Worm (Caenorhabditis elegans): ENCODE data around the gene ncx-5.

DNA sequence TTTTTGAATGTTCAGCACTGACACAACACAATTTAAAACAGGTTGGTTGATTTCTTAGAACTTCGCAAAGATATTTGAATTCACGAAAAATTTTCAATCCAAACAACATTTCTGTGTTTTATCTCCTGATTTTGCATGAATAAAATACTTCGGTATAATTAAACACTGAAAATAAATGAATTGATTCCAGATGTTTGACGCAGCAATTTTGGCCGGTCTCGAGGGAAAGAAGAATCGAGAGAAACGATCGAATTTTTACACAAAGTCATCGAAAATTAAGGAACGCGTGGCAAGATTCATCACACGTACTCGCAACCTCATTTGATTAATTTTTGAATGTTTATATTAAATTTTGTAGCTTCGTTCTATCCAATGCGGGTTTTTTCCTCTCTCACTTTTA lies 25.7 kb downstream of the ncx-5 start:
- no peak for TF ChIP-seq nhr-77 (tag; optimal IDR thresholded peaks at IDR 0.05)
- TF ChIP-seq nhr-11 (tag; optimal IDR thresholded peaks at IDR 0.05) = no peak
- no peak for TF ChIP-seq tag-97 (GFP tag; IDR thresholded peaks at IDR 0.05)
- TF ChIP-seq F44E2.7 (GFP tag; IDR thresholded peaks at IDR 0.05) = no peak
- no peak for TF ChIP-seq hmg-1.1 (GFP tag; IDR thresholded peaks at IDR 0.05)

All from whole organism, L4 larva.